Fruit fly (Drosophila melanogaster) whole organism, prepupa: ENCODE results near the gene CG44094.
A peak's percentile ranks its signal among the peaks of the same experiment; 100 is the strongest.

Experiments
- Blimp-1 ChIP-seq: fragments of 200-800 bp; sonication (Bioruptor generic); optimal IDR thresholded peaks from 3 replicates; lab custom pipeline; 2017; ENCODE audit warnings: missing biosample characterization, missing genetic modification characterization, mild to moderate bottlenecking, moderate library complexity, missing genetic modification reagents
- CG11294 ChIP-seq: fragments of 200-800 bp; sonication (Bioruptor generic); IDR thresholded peaks from 2 replicates; pipeline ENCODE4 v1.3.6; 2022; ENCODE audit warnings: missing biosample characterization, missing genetic modification characterization
- CG11902 ChIP-seq: fragments of 200-800 bp; sonication (Bioruptor generic); optimal IDR thresholded peaks from 3 replicates; lab custom pipeline; 2016; ENCODE audit warnings: missing biosample characterization, missing genetic modification characterization
- CG15336 ChIP-seq: fragments of 200-800 bp; sonication (Bioruptor generic); IDR thresholded peaks from 2 replicates; pipeline ENCODE4 v1.3.6; 2022; ENCODE audit warnings: missing biosample characterization, missing genetic modification characterization
- CG1621 ChIP-seq: fragments of 200-800 bp; sonication (Bioruptor generic); optimal IDR thresholded peaks from 3 replicates; lab custom pipeline; 2018; ENCODE audit warnings: missing biosample characterization, mild to moderate bottlenecking, missing genetic modification characterization
- CG16779 ChIP-seq: fragments of 200-800 bp; sonication (Bioruptor generic); optimal IDR thresholded peaks from 3 replicates; lab custom pipeline; 2017; ENCODE audit warnings: missing biosample characterization, mild to moderate bottlenecking, missing genetic modification characterization
- CG3032 ChIP-seq: fragments of 200-800 bp; optimal IDR thresholded peaks from 2 replicates; lab custom pipeline; 2019; ENCODE audit warnings: missing biosample characterization, mild to moderate bottlenecking, missing genetic modification characterization, moderate library complexity
- CG31627 ChIP-seq: fragments of 200-800 bp; sonication (Bioruptor generic); optimal IDR thresholded peaks from 3 replicates; lab custom pipeline; 2016; ENCODE audit warnings: missing biosample characterization, missing genetic modification characterization
- CG32006 ChIP-seq: fragments of 200-800 bp; sonication (Bioruptor generic); optimal IDR thresholded peaks from 3 replicates; lab custom pipeline; 2017; ENCODE audit warnings: missing biosample characterization, mild to moderate bottlenecking, missing genetic modification characterization
- CG34406 ChIP-seq: fragments of 200-800 bp; sonication (Bioruptor generic); optimal IDR thresholded peaks from 3 replicates; lab custom pipeline; 2016; ENCODE audit warnings: missing biosample characterization, missing genetic modification characterization
- CG3919 ChIP-seq: fragments of 200-800 bp; sonication (Bioruptor generic); optimal IDR thresholded peaks from 3 replicates; lab custom pipeline; 2016; ENCODE audit warnings: missing biosample characterization, missing genetic modification characterization
- CG4318 ChIP-seq: fragments of 200-800 bp; sonication (Bioruptor generic); optimal IDR thresholded peaks from 3 replicates; lab custom pipeline; 2017; ENCODE audit warnings: missing biosample characterization, mild to moderate bottlenecking, missing genetic modification characterization
- CG6163 ChIP-seq: fragments of 200-800 bp; sonication (Bioruptor generic); IDR thresholded peaks from 3 replicates; pipeline ENCODE4 v1.3.6; 2022; ENCODE audit warnings: missing biosample characterization, missing genetic modification characterization
- CG6276 ChIP-seq: fragments of 200-800 bp; sonication (Bioruptor generic); optimal IDR thresholded peaks from 2 replicates; lab custom pipeline; 2017; ENCODE audit warnings: missing biosample characterization, mild to moderate bottlenecking, missing genetic modification characterization
- CG6808 ChIP-seq: fragments of 200-800 bp; sonication (Bioruptor generic); optimal IDR thresholded peaks from 3 replicates; lab custom pipeline; 2017; ENCODE audit warnings: missing biosample characterization, missing genetic modification characterization, mild to moderate bottlenecking, moderate library complexity, missing genetic modification reagents
- CG6854 ChIP-seq: fragments of 200-800 bp; sonication (Bioruptor generic); optimal IDR thresholded peaks from 2 replicates; lab custom pipeline; 2017; ENCODE audit warnings: missing biosample characterization, mild to moderate bottlenecking, missing genetic modification characterization
- CG7368 ChIP-seq: fragments of 200-800 bp; sonication (Bioruptor generic); optimal IDR thresholded peaks from 3 replicates; lab custom pipeline; 2016; ENCODE audit warnings: missing biosample characterization, missing genetic modification characterization
- CG8119 ChIP-seq: fragments of 200-800 bp; sonication (Bioruptor generic); IDR thresholded peaks from 3 replicates; pipeline ENCODE4 v1.3.6; 2022; ENCODE audit warnings: missing biosample characterization, missing genetic modification characterization
- CG9139 ChIP-seq: fragments of 200-800 bp; sonication (Bioruptor generic); optimal IDR thresholded peaks from 3 replicates; lab custom pipeline; 2017; ENCODE audit warnings: missing biosample characterization, mild to moderate bottlenecking, missing genetic modification characterization
- Eip78C ChIP-seq: fragments of 200-800 bp; sonication (Bioruptor generic); peaks from one replicate; lab custom pipeline; 2016; ENCODE audit warnings: missing biosample characterization, missing genetic modification characterization
- Eip93F ChIP-seq: fragments of 200-800 bp; sonication (Bioruptor generic); optimal IDR thresholded peaks from 2 replicates; lab custom pipeline; 2016; ENCODE audit warnings: missing biosample characterization, mild to moderate bottlenecking, missing genetic modification characterization
- Gug ChIP-seq: fragments of 200-800 bp; sonication (Bioruptor generic); IDR thresholded peaks from 2 replicates; pipeline ENCODE4 v1.3.6; 2022; ENCODE audit warnings: missing biosample characterization, missing genetic modification characterization
- Hr4 ChIP-seq: fragments of 200-800 bp; sonication (Bioruptor generic); optimal IDR thresholded peaks from 3 replicates; lab custom pipeline; 2016; ENCODE audit warnings: missing biosample characterization, missing genetic modification characterization
- Met ChIP-seq: fragments of 200-800 bp; sonication (Bioruptor generic); optimal IDR thresholded peaks from 3 replicates; lab custom pipeline; 2016; ENCODE audit warnings: missing biosample characterization, missing genetic modification characterization
- OdsH ChIP-seq: fragments of 200-800 bp; sonication (Bioruptor generic); optimal IDR thresholded peaks from 3 replicates; lab custom pipeline; 2016; ENCODE audit warnings: missing biosample characterization, missing genetic modification characterization
- Smox ChIP-seq: fragments of 200-800 bp; sonication (Bioruptor generic); optimal IDR thresholded peaks from 3 replicates; lab custom pipeline; 2016; ENCODE audit warnings: missing biosample characterization, missing genetic modification characterization
- Sox102F ChIP-seq: fragments of 200-800 bp; sonication (Bioruptor generic); optimal IDR thresholded peaks from 2 replicates; lab custom pipeline; 2016; ENCODE audit warnings: missing biosample characterization, mild to moderate bottlenecking, missing genetic modification characterization
- Sox14 ChIP-seq: fragments of 200-800 bp; sonication (Bioruptor generic); optimal IDR thresholded peaks from 3 replicates; lab custom pipeline; 2016; ENCODE audit warnings: missing biosample characterization, missing genetic modification characterization
- Sox15 ChIP-seq: fragments of 200-800 bp; sonication (Bioruptor generic); optimal IDR thresholded peaks from 3 replicates; lab custom pipeline; 2016; ENCODE audit warnings: missing biosample characterization, missing genetic modification characterization
- achi ChIP-seq: fragments of 200-800 bp; sonication (Bioruptor generic); optimal IDR thresholded peaks from 3 replicates; lab custom pipeline; 2016; ENCODE audit warnings: missing biosample characterization, missing genetic modification characterization
- acj6 ChIP-seq: fragments of 200-800 bp; sonication (Bioruptor generic); optimal IDR thresholded peaks from 3 replicates; lab custom pipeline; 2016; ENCODE audit warnings: missing biosample characterization, missing genetic modification characterization
- dsx ChIP-seq: fragments of 200-800 bp; optimal IDR thresholded peaks from 3 replicates; lab custom pipeline; 2019; ENCODE audit warnings: missing biosample characterization, mild to moderate bottlenecking, missing genetic modification characterization, moderate library complexity; ENCODE audit not compliant: poor library complexity, severe bottlenecking
- eg ChIP-seq: fragments of 200-800 bp; sonication (Bioruptor generic); IDR thresholded peaks from 3 replicates; pipeline ENCODE4 v1.3.6; 2022; ENCODE audit warnings: missing biosample characterization, missing genetic modification characterization
- esn ChIP-seq: fragments of 200-800 bp; sonication (Bioruptor generic); optimal IDR thresholded peaks from 2 replicates; lab custom pipeline; 2016; ENCODE audit warnings: missing biosample characterization, mild to moderate bottlenecking, missing genetic modification characterization, moderate library complexity
- fd59A ChIP-seq: fragments of 200-800 bp; sonication (Bioruptor generic); optimal IDR thresholded peaks from 2 replicates; lab custom pipeline; 2017; ENCODE audit warnings: missing biosample characterization, mild to moderate bottlenecking, missing genetic modification characterization, missing genetic modification reagents
- fkh ChIP-seq: fragments of 200-800 bp; sonication (Bioruptor generic); optimal IDR thresholded peaks from 3 replicates; lab custom pipeline; 2017; ENCODE audit warnings: missing biosample characterization, mild to moderate bottlenecking, missing genetic modification characterization, moderate library complexity
- lz ChIP-seq: fragments of 200-800 bp; sonication (Bioruptor generic); optimal IDR thresholded peaks from 3 replicates; lab custom pipeline; 2016; ENCODE audit warnings: missing biosample characterization, missing genetic modification characterization
- net ChIP-seq: fragments of 200-800 bp; sonication (Bioruptor generic); optimal IDR thresholded peaks from 3 replicates; lab custom pipeline; 2016; ENCODE audit warnings: missing biosample characterization, missing genetic modification characterization
- pdm3 ChIP-seq: fragments of 200-800 bp; sonication (Bioruptor generic); optimal IDR thresholded peaks from 3 replicates; lab custom pipeline; 2016; ENCODE audit warnings: missing biosample characterization, missing genetic modification characterization
- salr ChIP-seq, 2 experiments: fragments of 200-800 bp; sonication (Bioruptor generic); optimal IDR thresholded peaks; 3 replicates each; lab custom pipeline; 2016 to 2018; ENCODE audit warnings: missing biosample characterization in 2 of 2, missing genetic modification characterization in 2 of 2, mild to moderate bottlenecking in 1 of 2
- spab ChIP-seq: fragments of 200-800 bp; sonication (Bioruptor generic); optimal IDR thresholded peaks from 2 replicates; lab custom pipeline; 2017; ENCODE audit warnings: missing biosample characterization, mild to moderate bottlenecking, missing genetic modification characterization, missing genetic modification reagents
- svp ChIP-seq: fragments of 200-800 bp; sonication (Bioruptor generic); peaks from one replicate; lab custom pipeline; 2016; ENCODE audit warnings: missing biosample characterization, missing genetic modification characterization
- vri ChIP-seq: fragments of 200-800 bp; sonication (Bioruptor generic); optimal IDR thresholded peaks from 3 replicates; lab custom pipeline; 2016; ENCODE audit warnings: missing biosample characterization, mild to moderate bottlenecking, missing genetic modification characterization

Gene CG44094

DNA sequence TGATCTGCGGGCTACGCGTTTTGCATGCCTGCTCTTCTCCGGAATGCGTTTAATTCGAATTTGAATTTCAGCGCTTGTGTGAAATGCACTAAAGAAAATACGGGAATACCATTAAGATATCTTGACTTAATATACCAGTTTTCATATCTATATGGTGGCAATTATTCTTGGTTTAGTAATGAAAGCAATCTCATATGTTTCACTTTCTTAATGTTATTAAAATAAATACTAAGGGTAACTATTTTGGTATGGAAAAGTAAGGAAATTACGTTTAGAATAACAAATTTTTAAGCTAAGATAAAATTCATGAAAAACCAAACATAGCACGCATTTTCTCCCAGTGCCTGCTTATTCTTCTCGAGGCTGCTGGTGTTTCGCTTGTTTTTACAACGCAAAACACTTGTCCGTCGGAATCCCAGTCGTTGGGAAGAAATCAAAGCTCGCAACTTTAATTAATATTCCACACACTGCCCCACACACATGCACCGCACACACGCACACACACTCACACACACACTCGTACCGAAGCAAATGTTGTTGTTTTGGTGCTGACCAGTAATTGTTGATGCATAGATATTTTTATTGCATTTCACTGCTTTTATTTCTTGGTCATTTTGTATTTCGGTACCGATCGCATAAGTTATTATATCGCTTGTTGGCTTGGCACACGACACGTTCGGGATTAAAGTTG lies 1.5 kb upstream of the CG44094 start (continued):
- peak; percentile 46 for TF ChIP-seq CG32006 (GFP tag; lab: Kevin White, UChicago)
- TF ChIP-seq Smox (GFP tag; lab: Kevin White, UChicago): peak; percentile 14
- TF ChIP-seq CG6808: no peak
- TF ChIP-seq acj6: peak; percentile 38
- peak; percentile 30 for TF ChIP-seq lz
- TF ChIP-seq Hr4: peak; percentile 38
- peak; percentile 39 for TF ChIP-seq CG34406 (GFP tag; lab: Kevin White, UChicago)
- no peak for TF ChIP-seq CG7368 (GFP tag; lab: Kevin White, UChicago)
- no peak for TF ChIP-seq spab

DNA sequence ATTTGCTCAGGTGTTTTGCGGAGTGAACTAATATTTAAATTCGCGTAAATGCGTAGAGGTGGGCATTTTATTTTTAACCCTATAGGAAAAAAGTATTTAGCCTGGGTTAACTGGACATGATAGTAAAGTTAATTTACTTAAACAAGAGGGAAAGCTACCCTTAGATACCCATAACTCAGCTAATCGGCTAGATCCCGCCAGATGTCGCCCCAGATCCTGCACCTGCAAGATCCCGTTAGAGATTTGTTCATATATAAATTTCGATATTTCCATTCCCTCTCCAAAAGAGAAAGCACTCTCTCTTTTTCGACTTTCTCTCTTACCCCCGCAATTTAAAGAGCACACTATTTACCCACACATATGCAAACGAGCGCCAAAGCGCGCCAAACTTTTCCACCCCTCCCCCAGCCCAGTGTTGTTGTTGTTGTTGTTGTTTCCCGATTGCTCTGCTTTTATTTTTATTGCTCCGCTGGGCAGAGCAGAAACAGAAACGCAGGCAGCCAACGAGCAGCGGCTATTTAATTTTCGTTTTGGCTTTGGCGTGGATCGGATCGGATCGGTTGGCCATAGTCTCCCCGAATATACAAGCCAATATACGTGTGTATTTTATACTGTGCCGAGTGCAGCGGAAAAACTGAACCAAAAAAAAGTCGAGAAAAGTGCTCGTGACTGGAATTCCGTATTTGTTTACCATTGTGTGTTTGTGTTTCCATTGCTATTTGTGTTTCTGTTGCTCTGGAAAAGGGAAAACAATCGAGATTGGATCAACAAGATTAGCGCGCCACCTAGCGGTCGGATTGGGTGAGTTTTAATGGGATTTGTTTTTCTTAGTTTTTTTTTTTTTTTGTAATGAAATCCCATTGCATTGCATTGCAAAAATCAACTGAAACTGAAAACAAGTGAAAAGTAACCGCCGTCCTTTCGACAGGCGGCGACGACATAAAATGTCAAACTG lies 558 bp upstream of the CG44094 start, which contains the start of gene stumps:
Gene stumps (plus strand): TSS at position 526 of the 955 bp plus-strand sequence.
- TF ChIP-seq CG3919 (GFP tag; lab: Kevin White, UChicago) (no peak), Sox102F (GFP tag; lab: Kevin White, UChicago) (no peak), fkh (GFP tag; lab: Kevin White, UChicago) (peak; percentile 26), fd59A (GFP tag; lab: Kevin White, UChicago) (no peak), CG6276 (GFP tag; lab: Kevin White, UChicago) (peak; percentile 44), achi (no peak), CG15336 (GFP tag; lab: Robert Waterston, UW) (peak; percentile 25; the same call in 1 of the 2 replicates), svp (GFP tag; lab: Kevin White, UChicago) (no peak), CG6163 (GFP tag; lab: Robert Waterston, UW) (no peak), eg (peak; percentile 62; the same call in 2 of the 3 replicates), CG9139 (GFP tag; lab: Kevin White, UChicago) (no peak), CG3032 (no peak), spab (no peak), dsx (GFP tag; lab: Kevin White, UChicago) (no peak), Gug (GFP tag; lab: Robert Waterston, UW) (no peak), CG11294 (no peak), CG6808 (no peak), CG8119 (GFP tag; lab: Robert Waterston, UW) (peak; percentile 47; the same call in 1 of the 3 replicates), Blimp-1 (GFP tag; lab: Kevin White, UChicago) (no peak), CG4318 (GFP tag; lab: Kevin White, UChicago) (no peak), Eip93F (GFP tag; lab: Kevin White, UChicago) (no peak), CG31627 (no peak), lz (no peak), Met (GFP tag; lab: Kevin White, UChicago) (no peak), Hr4 (no peak), CG16779 (tag; lab: Kevin White, UChicago) (no peak)

DNA sequence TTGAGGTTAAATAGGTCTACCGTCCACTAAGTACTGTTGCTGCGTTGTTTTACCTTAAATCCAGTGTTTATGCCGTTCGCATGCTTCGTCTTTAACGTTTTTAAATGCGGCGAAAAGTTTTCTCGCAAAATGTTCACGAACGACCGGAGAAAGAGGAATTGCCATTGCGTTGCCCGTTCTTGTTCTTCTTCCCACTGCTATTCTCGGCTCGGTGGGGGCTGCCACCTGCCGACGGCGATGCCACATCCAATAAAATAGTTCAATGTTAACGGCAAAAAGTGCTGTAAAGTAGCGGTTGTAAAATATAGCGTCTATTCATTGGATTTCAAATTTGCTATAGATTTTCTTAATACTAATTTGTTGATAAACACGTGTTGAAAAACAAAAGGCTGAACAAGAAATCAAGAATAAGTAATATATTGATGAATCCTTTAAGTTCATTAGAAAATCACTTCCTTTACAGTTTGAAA lies 658 bp downstream of the CG44094 start, which contains the start of gene CG7987:
Gene CG7987 (minus strand): TSS at position 170 of the 470 bp plus-strand sequence.
- TF ChIP-seq CG8119 (GFP tag; lab: Robert Waterston, UW) (no peak), CG11902 (GFP tag; lab: Kevin White, UChicago) (no peak), esn (GFP tag; lab: Kevin White, UChicago) (no peak), achi (no peak), CG6854 (GFP tag; lab: Kevin White, UChicago) (no peak), pdm3 (GFP tag; lab: Kevin White, UChicago) (no peak), acj6 (no peak), Hr4 (no peak), Sox102F (GFP tag; lab: Kevin White, UChicago) (no peak), CG1621 (tag; lab: Kevin White, UChicago) (no peak), vri (GFP tag; lab: Kevin White, UChicago) (peak; percentile 42), CG31627 (peak; percentile 22), OdsH (no peak), eg (no peak), Blimp-1 (GFP tag; lab: Kevin White, UChicago) (no peak), fkh (GFP tag; lab: Kevin White, UChicago) (no peak), CG32006 (GFP tag; lab: Kevin White, UChicago) (no peak), CG6808 (no peak), Eip78C (GFP tag; lab: Kevin White, UChicago) (peak; percentile 36), net (GFP tag; lab: Kevin White, UChicago) (no peak), Sox15 (no peak), CG34406 (GFP tag; lab: Kevin White, UChicago) (no peak), salr (GFP tag; optimal IDR thresholded peaks at IDR 0.05; lab: Kevin White, UChicago) (no peak), Sox14 (GFP tag; lab: Kevin White, UChicago) (peak; percentile 27), dsx (GFP tag; lab: Kevin White, UChicago) (no peak)
